Fruit fly (Drosophila melanogaster) whole organism, embryonic: ENCODE results near the gene fz4.

ENCODE experiments used
- CG12391 ChIP-seq: fragments of 200-800 bp; sonication (Bioruptor generic); optimal IDR thresholded peaks from 3 replicates; lab custom pipeline; 2018; ENCODE audit warnings: missing biosample characterization, mild to moderate bottlenecking, missing genetic modification characterization, moderate library complexity
- CG15073 ChIP-seq: fragments of 200-800 bp; sonication (Bioruptor generic); optimal IDR thresholded peaks from 2 replicates; lab custom pipeline; 2016; ENCODE audit warnings: missing biosample characterization, missing genetic modification characterization
- CG15479 ChIP-seq: fragments of 200-800 bp; sonication (Bioruptor generic); optimal IDR thresholded peaks from 3 replicates; lab custom pipeline; 2019; ENCODE audit warnings: missing biosample characterization, mild to moderate bottlenecking, missing genetic modification characterization, moderate library complexity
- D ChIP-seq, 2 experiments: fragments of 200-800 bp in 1 of 2; fragments of >200 bp in 1 of 2; sonication (Bioruptor generic) in 1 of 2; optimal IDR thresholded peaks; 2 replicates in 1 of 2; 3 replicates in 1 of 2; lab custom pipeline; 2017; ENCODE audit warnings: mild to moderate bottlenecking in 1 of 2, missing biosample characterization in 1 of 2, missing genetic modification characterization in 1 of 2, missing genetic modification reagents in 1 of 2
- HmgD ChIP-seq: fragments of 200-800 bp; sonication (Bioruptor generic); optimal IDR thresholded peaks from 3 replicates; lab custom pipeline; 2016; ENCODE audit warnings: missing biosample characterization, missing genetic modification characterization
- hbn ChIP-seq: fragments of 200-800 bp; sonication (Bioruptor generic); IDR thresholded peaks from 2 replicates; pipeline ENCODE4 v1.3.6; 2022; ENCODE audit warnings: missing biosample characterization, missing genetic modification characterization; ENCODE audit not compliant: partially characterized antibody
- mld ChIP-seq: fragments of 200-800 bp; sonication (Bioruptor generic); IDR thresholded peaks from 3 replicates; pipeline ENCODE4 v1.3.6; 2022; ENCODE audit warnings: missing biosample characterization, missing genetic modification characterization; ENCODE audit not compliant: partially characterized antibody
- row ChIP-seq: fragments of 200-800 bp; sonication (Bioruptor generic); IDR thresholded peaks from 3 replicates; pipeline ENCODE4 v1.3.6; 2022; ENCODE audit warnings: missing biosample characterization, missing genetic modification characterization
- tll ChIP-seq, 2 experiments: fragments of 200-800 bp in 1 of 2; fragments of >200 bp in 1 of 2; sonication (Bioruptor generic) in 1 of 2; optimal IDR thresholded peaks; 2 replicates each; lab custom pipeline; 2017 to 2019; ENCODE audit warnings: missing biosample characterization in 2 of 2, missing genetic modification characterization in 2 of 2, mild to moderate bottlenecking in 1 of 2, moderate library complexity in 1 of 2
- zen ChIP-seq: fragments of 200-800 bp; sonication (Bioruptor generic); optimal IDR thresholded peaks from 3 replicates; lab custom pipeline; 2018; ENCODE audit warnings: missing biosample characterization, mild to moderate bottlenecking, missing genetic modification characterization, moderate library complexity

The fz4 gene

DNA sequence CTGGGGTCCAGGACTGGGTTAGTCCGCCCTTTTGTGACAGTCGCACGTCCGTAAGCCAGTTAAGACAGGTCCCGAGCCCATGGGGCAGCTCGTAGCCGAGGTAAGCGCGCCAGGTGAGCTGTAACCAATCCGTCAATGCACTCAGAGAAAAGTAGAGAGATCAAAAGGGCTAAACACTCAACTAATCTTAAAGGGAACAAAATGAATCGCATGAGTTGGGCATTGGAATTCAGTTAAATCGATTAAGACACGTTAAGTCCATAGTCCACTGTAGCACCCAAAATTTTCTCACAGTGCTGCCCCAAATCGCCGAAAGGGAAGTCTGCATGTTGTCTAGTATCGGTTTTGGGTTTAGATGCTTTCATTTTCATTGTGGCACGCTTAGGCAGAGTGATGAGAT lies 46.6 kb downstream of the fz4 start (continued):
- TF ChIP-seq CG12391 (tag; lab: Kevin White, UChicago) (no peak), CG15073 (GFP tag; lab: Kevin White, UChicago) (no peak), row (peak; percentile 26; the same call in 1 of the 3 replicates)

DNA sequence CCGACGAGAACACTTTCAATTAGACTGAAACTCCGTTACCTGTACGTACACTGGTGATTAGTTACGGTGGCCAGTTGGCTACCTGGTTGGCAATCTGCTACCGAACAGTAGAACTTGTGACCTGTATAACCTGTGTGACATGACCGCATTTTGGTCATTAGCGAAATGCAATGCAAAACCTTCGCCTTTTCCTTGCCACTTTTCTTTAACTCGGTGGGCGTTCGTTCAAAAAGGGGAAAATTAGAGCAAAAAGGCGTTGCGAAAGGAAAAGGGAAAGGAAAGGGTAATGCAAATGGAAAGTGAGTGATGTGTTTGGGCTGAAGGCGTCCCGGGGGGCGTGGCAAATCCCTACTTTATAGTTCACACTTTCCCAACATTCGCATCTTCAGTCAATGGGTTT lies 51.1 kb downstream of the fz4 start:
- no peak for TF ChIP-seq hbn (GFP tag; lab: Robert Waterston, UW)
- TF ChIP-seq zen (tag; lab: Kevin White, UChicago), result peak; percentile 96
- no peak for TF ChIP-seq HmgD (GFP tag; lab: Kevin White, UChicago)
- no peak for TF ChIP-seq D (optimal IDR thresholded peaks at IDR 0.05; lab: Kevin White, UChicago)
- no peak for TF ChIP-seq D (GFP tag; optimal IDR thresholded peaks at IDR 0.05; lab: Kevin White, UChicago)
- peak in 1 of 2 experiments; percentile 77 for TF ChIP-seq tll (GFP tag; optimal IDR thresholded peaks at IDR 0.05; lab: Kevin White, UChicago)
- no peak for TF ChIP-seq mld
- TF ChIP-seq CG15479 (GFP tag; lab: Kevin White, UChicago), result peak; percentile 61
- TF ChIP-seq, all 482 proteins: peak for 3
